Worm (Caenorhabditis elegans) whole organism, L4/young adult: ENCODE data around the gene M199.7.
"Not testable (repeated sequence)": the region's sequence is repeated elsewhere in the genome, so short reads cannot be mapped to it uniquely, and the experiment has no call there.

Experiments
- W03F9.2 ChIP-seq: fragments of 150-350 bp; optimal IDR thresholded peaks from 2 replicates; lab custom pipeline; 2014; ENCODE audit warnings: missing biosample characterization, missing genetic modification characterization
- dao-5 ChIP-seq: sonication (generic microtip); optimal IDR thresholded peaks from 2 replicates; lab custom pipeline; 2016; ENCODE audit warnings: missing genotype, missing genetic modification characterization, moderate library complexity, missing compliant biosample characterization
- him-1 ChIP-seq: sonication (generic microtip); optimal IDR thresholded peaks from 2 replicates; lab custom pipeline; 2016; ENCODE audit warnings: missing genotype, missing genetic modification reagents, missing genetic modification characterization, missing compliant biosample characterization

Gene M199.7

ce11 chrIV:15133899-15134298 is 10.9 kb downstream of the M199.7 start, which contains the start of gene M199.8:
M199.8 (minus strand) TSS chrIV:15133999.
- not testable (repeated sequence) for TF ChIP-seq W03F9.2, dao-5, him-1 (tag; lab: Kevin White, UChicago)

- TF ChIP-seq dao-5 (tag; lab: Kevin White, UChicago) (no peak), him-1 (tag; lab: Kevin White, UChicago) (no peak), W03F9.2 (tag; lab: Kevin White, UChicago) (no peak)
Measured at ce11 chrIV:15140832-15141231, 17.9 kb downstream of the M199.7 start, which contains the start of gene srg-51. srg-51 (minus strand) TSS chrIV:15140932.

DNA sequence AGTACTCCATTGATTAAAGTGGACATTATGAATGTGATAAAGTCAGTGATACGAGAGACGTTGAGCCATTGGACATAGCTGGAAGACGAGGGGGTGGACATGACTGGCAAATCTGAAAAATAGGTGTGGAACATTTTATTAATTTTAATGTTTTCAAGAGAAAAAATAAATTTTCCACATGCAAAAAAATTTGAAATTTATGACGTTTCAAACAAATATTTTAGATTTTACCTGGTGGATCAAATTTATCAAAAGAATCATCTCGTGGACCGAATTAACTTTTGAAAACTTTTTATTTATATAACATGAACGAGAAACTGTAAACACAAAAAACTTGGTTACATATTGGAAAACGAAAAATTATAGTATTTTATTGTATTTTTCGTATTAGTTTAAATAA is 24.1 kb downstream of the M199.7 start, which contains the start of gene str-78:
TSS of gene str-78 (minus strand) at position 101 of the 400 bp plus-strand sequence.
- no peak for TF ChIP-seq him-1 (tag; lab: Kevin White, UChicago)
- no peak for TF ChIP-seq dao-5 (tag; lab: Kevin White, UChicago)
- no peak for TF ChIP-seq W03F9.2 (tag; lab: Kevin White, UChicago)

- TF ChIP-seq him-1 (tag; lab: Kevin White, UChicago) (no peak), W03F9.2 (tag; lab: Kevin White, UChicago) (no peak), dao-5 (tag; lab: Kevin White, UChicago) (no peak)
Measured at ce11 chrIV:15165602-15166001, 42.6 kb downstream of the M199.7 start.

DNA sequence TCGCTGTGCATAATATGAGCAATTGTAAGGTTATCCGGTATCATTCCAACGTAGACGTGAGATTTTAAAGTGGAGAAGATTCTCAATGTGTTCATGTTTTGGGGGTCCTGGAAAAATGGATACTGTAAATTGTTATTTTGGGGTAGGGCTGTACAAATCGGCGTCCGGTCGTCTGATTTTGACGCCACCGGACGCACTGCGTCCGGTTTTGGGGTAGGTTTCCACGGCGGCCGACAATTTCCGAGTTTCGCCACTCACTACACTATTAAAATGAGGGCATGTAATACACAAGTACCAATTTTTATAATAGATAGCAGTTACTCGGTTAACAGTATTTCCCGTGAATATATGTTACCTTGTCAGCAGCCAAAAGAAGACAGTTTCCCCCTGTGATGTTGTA is 45.5 kb downstream of the M199.7 start:
- TF ChIP-seq W03F9.2 (tag; lab: Kevin White, UChicago) (no peak), him-1 (tag; lab: Kevin White, UChicago) (no peak), dao-5 (tag; lab: Kevin White, UChicago) (no peak)
